Fruit fly (Drosophila melanogaster) whole organism: ENCODE data around the gene CG16743.

Experiments
- CG8478 ChIP-seq: fragments of >200 bp; optimal IDR thresholded peaks from 2 replicates; lab custom pipeline; 2018; ENCODE audit warnings: inconsistent platforms
- pan ChIP-seq: fragments of >200 bp; optimal IDR thresholded peaks from 2 replicates; lab custom pipeline; 2017
- psq ChIP-seq: fragments of >200 bp; optimal IDR thresholded peaks from 2 replicates; lab custom pipeline; 2017
- usp ChIP-seq: fragments of >200 bp; optimal IDR thresholded peaks from 2 replicates; lab custom pipeline; 2017; ENCODE audit warnings: missing biosample characterization, missing genetic modification characterization, mixed read lengths

- TF ChIP-seq pan (lab: Kevin White, UChicago) (no peak), CG8478 (no peak), psq (no peak), usp (GFP tag; lab: Kevin White, UChicago) (no peak)
These were observed 2.6 kb downstream of the CG16743 start for dm6 chr2L:10974638-10975037.
